Fruit fly (Drosophila melanogaster): ENCODE measurements around the gene CG13689.

CG13689 gene

DNA sequence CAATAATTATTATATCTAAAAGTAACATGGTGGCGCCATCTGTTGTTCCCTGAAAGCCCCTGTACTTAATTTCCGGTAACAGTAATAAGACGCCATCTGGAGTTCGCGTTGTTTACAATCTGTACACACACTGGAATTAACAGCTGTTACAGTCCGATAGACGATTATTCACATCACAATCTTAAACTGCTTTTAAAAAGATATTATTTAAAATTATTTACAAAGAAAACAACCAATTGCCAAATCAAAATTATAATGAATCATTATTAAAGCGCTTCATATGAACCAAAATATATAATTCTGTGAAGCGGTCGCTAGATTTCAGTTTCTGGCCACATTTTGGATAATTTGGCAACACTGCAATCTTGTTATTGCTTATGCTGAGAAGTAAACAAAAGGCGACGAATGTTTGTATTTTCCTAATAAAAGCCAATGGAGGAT lies at the start of gene CG13689 (continued):
- TF ChIP-seq CG17361 (GFP tag; IDR thresholded peaks at IDR 0.05) (peak; percentile 62), fd102C (GFP tag; optimal IDR thresholded peaks at IDR 0.05) (peak; percentile 37), CG17385 (GFP tag; optimal IDR thresholded peaks at IDR 0.05) (no peak), trh (GFP tag; optimal IDR thresholded peaks at IDR 0.05) (no peak), her (GFP tag; optimal IDR thresholded peaks at IDR 0.05) (no peak), CG7556 (GFP tag; optimal IDR thresholded peaks at IDR 0.05) (no peak), Lpt (GFP tag; optimal IDR thresholded peaks at IDR 0.05) (no peak), CG18619 (GFP tag; optimal IDR thresholded peaks at IDR 0.05) (no peak), Mes4 (GFP tag; optimal IDR thresholded peaks at IDR 0.05) (no peak), caup (GFP tag; optimal IDR thresholded peaks at IDR 0.05; ENCODE audit: severe bottlenecking) (peak; percentile 32), Pdp1 (GFP tag; optimal IDR thresholded peaks at IDR 0.05) (peak in 1 of 2 experiments; percentile 29), CG2202 (tag; optimal IDR thresholded peaks at IDR 0.05) (peak; percentile 26), Sry-β (GFP tag; optimal IDR thresholded peaks at IDR 0.05) (no peak), D19B (GFP tag; optimal IDR thresholded peaks at IDR 0.05) (no peak), slbo (GFP tag; IDR thresholded peaks at IDR 0.05) (peak; percentile 82), CG32767 (GFP tag; IDR thresholded peaks at IDR 0.05) (no peak), sr (GFP tag; IDR thresholded peaks at IDR 0.05) (no peak), esg (GFP tag; conservative IDR thresholded peaks at IDR 0.05) (no peak), CG18599 (GFP tag; optimal IDR thresholded peaks at IDR 0.05) (peak; percentile 54), PHDP (tag; optimal IDR thresholded peaks at IDR 0.05) (no peak), ATbp (GFP tag; optimal IDR thresholded peaks at IDR 0.05) (no peak), pan (optimal IDR thresholded peaks at IDR 0.05) (no peak), pan (GFP tag; optimal IDR thresholded peaks at IDR 0.05 in 1 of 2, IDR thresholded peaks at IDR 0.05 in 1 of 2) (no peak), unc-4 (GFP tag; IDR thresholded peaks at IDR 0.05; ENCODE audit: partially characterized antibody) (no peak; the same call in 1 of the 2 replicates), Six4 (GFP tag; optimal IDR thresholded peaks at IDR 0.05) (no peak), CG2678 (tag; optimal IDR thresholded peaks at IDR 0.05) (no peak), E2f2 (GFP tag; IDR thresholded peaks at IDR 0.05) (peak; percentile 61), CG9215 (GFP tag; IDR thresholded peaks at IDR 0.05) (no peak; the same call in 1 of the 2 replicates), pfk (GFP tag; optimal IDR thresholded peaks at IDR 0.05) (peak; percentile 20), Trl (optimal IDR thresholded peaks at IDR 0.05) (no peak), Trl (GFP tag; optimal IDR thresholded peaks at IDR 0.05) (peak; percentile 38), CG4404 (GFP tag; IDR thresholded peaks at IDR 0.05) (no peak), Hmr (GFP tag; optimal IDR thresholded peaks at IDR 0.05) (peak; percentile 57), wor (GFP tag; IDR thresholded peaks at IDR 0.05) (no peak), CG4424 (GFP tag; optimal IDR thresholded peaks at IDR 0.05) (peak; percentile 63), Blimp-1 (GFP tag; optimal IDR thresholded peaks at IDR 0.05) (no peak), psq (GFP tag; optimal IDR thresholded peaks at IDR 0.05) (no peak), CG13287 (GFP tag; IDR thresholded peaks at IDR 0.05; ENCODE audit: partially characterized antibody) (peak; percentile 64), bowl (GFP tag; IDR thresholded peaks at IDR 0.05) (no peak), ken (GFP tag; IDR thresholded peaks at IDR 0.05) (no peak), CG2199 (GFP tag; IDR thresholded peaks at IDR 0.05) (peak; percentile 69; the same call in 1 of the 3 replicates), CG16779 (GFP tag; IDR thresholded peaks at IDR 0.05) (no peak), jumu (GFP tag; optimal IDR thresholded peaks at IDR 0.05) (no peak), Gug (GFP tag; IDR thresholded peaks at IDR 0.05) (peak; percentile 51; the same call in 2 of the 4 replicates), BtbVII (GFP tag; optimal IDR thresholded peaks at IDR 0.05) (no peak), CG3281 (GFP tag; optimal IDR thresholded peaks at IDR 0.05) (no peak), CG4282 (GFP tag; optimal IDR thresholded peaks at IDR 0.05) (no peak), CG6272 (GFP tag; IDR thresholded peaks at IDR 0.05) (no peak), pros (GFP tag; optimal IDR thresholded peaks at IDR 0.05) (no peak), CG1832 (GFP tag; optimal IDR thresholded peaks at IDR 0.05) (no peak), Sin3A (optimal IDR thresholded peaks at IDR 0.05) (no peak), cad (GFP tag; optimal IDR thresholded peaks at IDR 0.05) (no peak), Hr39 (optimal IDR thresholded peaks at IDR 0.05) (no peak)

All from whole organism, embryonic.